Fruit fly (Drosophila melanogaster): Measurements from ENCODE around the gene ush.

The ush gene

DNA sequence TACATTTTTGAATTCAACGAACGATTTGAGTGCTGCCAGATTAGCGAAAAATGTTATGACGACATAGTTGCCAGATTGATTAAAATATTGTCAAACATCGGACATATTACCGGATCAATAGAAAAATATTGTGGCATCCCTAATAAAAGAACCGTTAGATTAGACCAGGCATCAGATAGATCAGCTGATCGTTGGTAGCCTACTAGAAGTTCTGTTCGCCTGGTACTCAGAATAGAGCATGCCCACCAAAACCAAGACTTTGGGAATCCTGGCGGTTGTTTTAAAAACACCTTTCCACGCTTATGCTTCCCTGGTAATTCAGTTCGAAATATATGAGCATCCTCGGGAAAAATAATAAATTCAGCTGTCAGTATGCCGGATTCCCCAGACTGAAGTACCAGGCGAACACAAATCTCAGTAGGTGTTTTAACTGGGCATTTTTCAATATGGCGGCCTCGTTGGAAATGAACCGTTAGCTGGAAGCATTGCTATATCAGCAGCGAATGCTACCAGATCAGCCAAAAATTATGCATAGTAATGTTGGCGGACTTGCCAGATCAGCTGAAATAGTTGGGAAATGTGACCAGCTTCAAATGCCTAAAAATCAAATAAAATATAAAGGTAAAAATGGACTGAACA lies 64.7 kb downstream of the ush start (continued):
- no peak for TF ChIP-seq Blimp-1 (GFP tag; optimal IDR thresholded peaks at IDR 0.05)
- no peak for TF ChIP-seq Dip2 (GFP tag; IDR thresholded peaks at IDR 0.05)
- TF ChIP-seq Stat92E (GFP tag; optimal IDR thresholded peaks at IDR 0.05), result peak in 1 of 3 experiments; percentile 97
- no peak for TF ChIP-seq GATAe (GFP tag; conservative IDR thresholded peaks at IDR 0.05)
- TF ChIP-seq CG31224 (GFP tag; IDR thresholded peaks at IDR 0.05), result peak; percentile 100
- TF ChIP-seq CG10366 (GFP tag; IDR thresholded peaks at IDR 0.05), result no peak
- TF ChIP-seq gcm2 (GFP tag; optimal IDR thresholded peaks at IDR 0.05), result no peak
- peak; percentile 33 for TF ChIP-seq Spps (tag; optimal IDR thresholded peaks at IDR 0.05)
- no peak for TF ChIP-seq CG9817 (tag; optimal IDR thresholded peaks at IDR 0.05)
- no peak for TF ChIP-seq fu2 (GFP tag; optimal IDR thresholded peaks at IDR 0.05)
- TF ChIP-seq pnt (GFP tag; optimal IDR thresholded peaks at IDR 0.05), result no peak
- TF ChIP-seq CG10209 (GFP tag; optimal IDR thresholded peaks at IDR 0.05), result no peak
- TF ChIP-seq fru (optimal IDR thresholded peaks at IDR 0.05), result no peak
- TF ChIP-seq croc (GFP tag; conservative IDR thresholded peaks at IDR 0.05), result no peak
- TF ChIP-seq CG14014 (GFP tag; IDR thresholded peaks at IDR 0.05), result no peak
- TF ChIP-seq lilli (GFP tag; optimal IDR thresholded peaks at IDR 0.05), result peak; percentile 7
- TF ChIP-seq eyg (GFP tag; optimal IDR thresholded peaks at IDR 0.05), result no peak
- TF ChIP-seq trh (GFP tag; optimal IDR thresholded peaks at IDR 0.05), result no peak
- TF ChIP-seq cad (GFP tag; optimal IDR thresholded peaks at IDR 0.05), result no peak
- TF ChIP-seq eve (GFP tag; optimal IDR thresholded peaks at IDR 0.05), result no peak
- peak; percentile 26 for TF ChIP-seq Deaf1 (tag; optimal IDR thresholded peaks at IDR 0.05)
- no peak for TF ChIP-seq CG31365 (tag; optimal IDR thresholded peaks at IDR 0.05)
- TF ChIP-seq kah (GFP tag; optimal IDR thresholded peaks at IDR 0.05), result no peak
- peak; percentile 45 for TF ChIP-seq run (tag; optimal IDR thresholded peaks at IDR 0.05)
- no peak for TF ChIP-seq org-1 (GFP tag; optimal IDR thresholded peaks at IDR 0.05)
- no peak for TF ChIP-seq Rx (GFP tag; IDR thresholded peaks at IDR 0.05)
- no peak for TF ChIP-seq tll (GFP tag; optimal IDR thresholded peaks at IDR 0.05)
- TF ChIP-seq p53 (GFP tag; optimal IDR thresholded peaks at IDR 0.05), result no peak
- TF ChIP-seq nerfin-2 (GFP tag; IDR thresholded peaks at IDR 0.05; ENCODE audit: partially characterized antibody), result no peak
- TF ChIP-seq CG2202 (tag; optimal IDR thresholded peaks at IDR 0.05), result no peak
- TF ChIP-seq CG15479 (GFP tag; optimal IDR thresholded peaks at IDR 0.05), result no peak
- no peak for TF ChIP-seq sc (optimal IDR thresholded peaks at IDR 0.05)
- TF ChIP-seq sc (GFP tag; optimal IDR thresholded peaks at IDR 0.05), result no peak
- TF ChIP-seq CG12659 (GFP tag; optimal IDR thresholded peaks at IDR 0.05), result peak; percentile 87
- TF ChIP-seq CG1832 (GFP tag; optimal IDR thresholded peaks at IDR 0.05), result no peak
- TF ChIP-seq HLH3B (GFP tag; IDR thresholded peaks at IDR 0.05), result no peak
- TF ChIP-seq CG18476 (GFP tag; optimal IDR thresholded peaks at IDR 0.05), result no peak
- no peak for TF ChIP-seq CG32767 (GFP tag; IDR thresholded peaks at IDR 0.05)
- TF ChIP-seq usp (GFP tag; optimal IDR thresholded peaks at IDR 0.05), result no peak
- TF ChIP-seq bab2 (GFP tag; optimal IDR thresholded peaks at IDR 0.05), result peak; percentile 19
- TF ChIP-seq scrt (GFP tag; optimal IDR thresholded peaks at IDR 0.05), result no peak
- TF ChIP-seq CoRest (tag; optimal IDR thresholded peaks at IDR 0.05), result peak; percentile 79
- no peak for TF ChIP-seq CG9609 (GFP tag; optimal IDR thresholded peaks at IDR 0.05)
- TF ChIP-seq CG15514 (GFP tag; optimal IDR thresholded peaks at IDR 0.05), result peak; percentile 29
- no peak for TF ChIP-seq CG4424 (GFP tag; optimal IDR thresholded peaks at IDR 0.05)
- no peak for TF ChIP-seq br (optimal IDR thresholded peaks at IDR 0.05)
- no peak for TF ChIP-seq CG15011 (GFP tag; optimal IDR thresholded peaks at IDR 0.05)
- TF ChIP-seq CG16779 (GFP tag; IDR thresholded peaks at IDR 0.05), result no peak
- no peak for TF ChIP-seq gsb (GFP tag; IDR thresholded peaks at IDR 0.05)
- no peak for TF ChIP-seq CG7786 (GFP tag; optimal IDR thresholded peaks at IDR 0.05)
- TF ChIP-seq ranshi (GFP tag; IDR thresholded peaks at IDR 0.05), result no peak
- TF ChIP-seq CG31441 (GFP tag; IDR thresholded peaks at IDR 0.05), result no peak

All from whole organism, embryonic.